Worm (Caenorhabditis elegans) whole organism, L1 larva: ENCODE data around the gene F27E5.8.

Source experiments
- C04F5.9 ChIP-seq: sonication (generic microtip); optimal IDR thresholded peaks from 2 replicates; lab custom pipeline; 2016; ENCODE audit warnings: missing genetic modification characterization, missing compliant biosample characterization
- C16A3.4 ChIP-seq: fragments of 150-350 bp; optimal IDR thresholded peaks from 2 replicates; lab custom pipeline; 2014; ENCODE audit warnings: missing biosample characterization, missing genetic modification characterization
- aly-2 ChIP-seq: fragments of 150-350 bp; optimal IDR thresholded peaks from 2 replicates; lab custom pipeline; 2014; ENCODE audit warnings: missing biosample characterization, missing genetic modification characterization
- ceh-8 ChIP-seq: fragments of 200-800 bp; sonication (Bioruptor generic); optimal IDR thresholded peaks from 2 replicates; lab custom pipeline; 2018; ENCODE audit warnings: mild to moderate bottlenecking, missing genetic modification characterization, moderate library complexity, missing compliant biosample characterization
- ceh-82 ChIP-seq, 3 experiments: fragments of 150-350 bp in 1 of 3; sonication (generic microtip) in 2 of 3; optimal IDR thresholded peaks; 2 replicates each; lab custom pipeline; 2014 to 2017; ENCODE audit warnings: missing biosample characterization in 3 of 3, missing genetic modification characterization in 3 of 3
- ceh-90 ChIP-seq: sonication (generic microtip); optimal IDR thresholded peaks from 2 replicates; lab custom pipeline; 2016; ENCODE audit warnings: missing genetic modification characterization, missing compliant biosample characterization
- ces-1 ChIP-seq: fragments of 150-350 bp; optimal IDR thresholded peaks from 2 replicates; lab custom pipeline; 2014; ENCODE audit warnings: missing biosample characterization, missing genetic modification reagents, missing genetic modification characterization
- dpl-1 ChIP-seq, 3 experiments: fragments of 150-350 bp in 2 of 3; sonication (generic microtip) in 1 of 3; optimal IDR thresholded peaks; 2 replicates each; lab custom pipeline; 2014 to 2017; ENCODE audit warnings: missing biosample characterization in 3 of 3, missing genetic modification characterization in 3 of 3, missing genetic modification reagents in 3 of 3
- elt-2 ChIP-seq: sonication (generic microtip); optimal IDR thresholded peaks from 2 replicates; lab custom pipeline; 2016; ENCODE audit warnings: missing genetic modification characterization, mild to moderate bottlenecking, inconsistent platforms, missing compliant biosample characterization, missing genetic modification reagents
- fkh-10 ChIP-seq: sonication (generic microtip); optimal IDR thresholded peaks from 2 replicates; lab custom pipeline; 2017; ENCODE audit warnings: missing biosample characterization, missing genetic modification reagents, missing genetic modification characterization
- fos-1 ChIP-seq: fragments of 150-350 bp; optimal IDR thresholded peaks from 2 replicates; lab custom pipeline; 2014; ENCODE audit warnings: missing biosample characterization, missing genetic modification characterization
- hlh-17 ChIP-seq: fragments of 200-800 bp; sonication (Bioruptor generic); optimal IDR thresholded peaks from 2 replicates; lab custom pipeline; 2018; ENCODE audit warnings: missing genetic modification characterization, mild to moderate bottlenecking, missing compliant biosample characterization, moderate library complexity, borderline replicate concordance
- hpl-2 ChIP-seq: fragments of 150-350 bp; optimal IDR thresholded peaks from 2 replicates; lab custom pipeline; 2014; ENCODE audit warnings: missing biosample characterization, missing genetic modification reagents, missing genetic modification characterization
- irx-1 ChIP-seq: sonication (generic microtip); optimal IDR thresholded peaks from 2 replicates; lab custom pipeline; 2016; ENCODE audit warnings: missing genetic modification characterization, missing compliant biosample characterization
- isw-1 ChIP-seq: fragments of 200-800 bp; sonication (Bioruptor generic); IDR thresholded peaks from 2 replicates; pipeline ENCODE4 v1.3.6; 2022; ENCODE audit warnings: missing genetic modification characterization, missing compliant biosample characterization
- lin-14 ChIP-seq: fragments of 200-800 bp; sonication (Bioruptor generic); optimal IDR thresholded peaks from 2 replicates; lab custom pipeline; 2018; ENCODE audit warnings: mild to moderate bottlenecking, missing genetic modification characterization, moderate library complexity, missing compliant biosample characterization
- lin-15B ChIP-seq: fragments of 150-350 bp; sonication (generic microtip); optimal IDR thresholded peaks from 3 replicates; lab custom pipeline; 2014; ENCODE audit warnings: missing biosample characterization, missing genetic modification characterization
- lin-35 ChIP-seq, 2 experiments: fragments of 150-350 bp; optimal IDR thresholded peaks; 2 replicates each; lab custom pipeline; 2014; ENCODE audit warnings: missing biosample characterization in 2 of 2, missing genetic modification characterization in 2 of 2, missing genetic modification reagents in 2 of 2
- lir-3 ChIP-seq: sonication (generic microtip); optimal IDR thresholded peaks from 2 replicates; lab custom pipeline; 2016; ENCODE audit warnings: mild to moderate bottlenecking, missing genetic modification characterization, moderate library complexity, missing compliant biosample characterization; ENCODE audit not compliant: poor library complexity
- lsy-2 ChIP-seq, 2 experiments: fragments of 150-350 bp; optimal IDR thresholded peaks; 2 replicates each; lab custom pipeline; 2014; ENCODE audit warnings: missing biosample characterization in 2 of 2, missing genetic modification characterization in 2 of 2
- mab-9 ChIP-seq: fragments of 200-800 bp; sonication (Bioruptor generic); IDR thresholded peaks from 2 replicates; pipeline ENCODE4 v1.3.6; 2022; ENCODE audit warnings: missing genetic modification reagents, missing genetic modification characterization, missing compliant biosample characterization
- nhr-237 ChIP-seq: fragments of 150-350 bp; optimal IDR thresholded peaks from 2 replicates; lab custom pipeline; 2014; ENCODE audit warnings: missing biosample characterization, missing genetic modification characterization
- nhr-71 ChIP-seq: sonication (generic microtip); optimal IDR thresholded peaks from 2 replicates; lab custom pipeline; 2016; ENCODE audit warnings: mild to moderate bottlenecking, missing genetic modification characterization, moderate library complexity, missing compliant biosample characterization
- nhr-85 ChIP-seq: sonication (generic microtip); peaks from one replicate; lab custom pipeline; 2016; ENCODE audit warnings: missing genetic modification characterization, inconsistent platforms, missing compliant biosample characterization
- nhr-90 ChIP-seq: sonication (generic microtip); optimal IDR thresholded peaks from 2 replicates; lab custom pipeline; 2016; ENCODE audit warnings: mild to moderate bottlenecking, missing genetic modification characterization, missing compliant biosample characterization; ENCODE audit not compliant: poor library complexity
- pag-3 ChIP-seq: sonication (generic microtip); optimal IDR thresholded peaks from 2 replicates; lab custom pipeline; 2017; ENCODE audit warnings: missing genetic modification characterization, mild to moderate bottlenecking, missing compliant biosample characterization, antibody characterized with exemption, borderline replicate concordance; ENCODE audit not compliant: insufficient read depth
- pax-3 ChIP-seq: fragments of 200-800 bp; sonication (Bioruptor generic); optimal IDR thresholded peaks from 2 replicates; lab custom pipeline; 2018; ENCODE audit warnings: mild to moderate bottlenecking, missing genetic modification characterization, moderate library complexity, missing compliant biosample characterization
- snu-23 ChIP-seq: sonication (generic microtip); optimal IDR thresholded peaks from 2 replicates; lab custom pipeline; 2016; ENCODE audit warnings: missing genetic modification characterization, missing compliant biosample characterization
- sox-4 ChIP-seq: sonication (generic microtip); optimal IDR thresholded peaks from 2 replicates; lab custom pipeline; 2016; ENCODE audit warnings: missing genetic modification characterization, missing compliant biosample characterization
- swsn-7 ChIP-seq: sonication (generic microtip); optimal IDR thresholded peaks from 2 replicates; lab custom pipeline; 2016; ENCODE audit warnings: missing genetic modification characterization, missing compliant biosample characterization
- unc-130 ChIP-seq: fragments of 150-350 bp; optimal IDR thresholded peaks from 2 replicates; lab custom pipeline; 2017; ENCODE audit warnings: missing biosample characterization, missing genetic modification characterization, inconsistent platforms
- unc-30 ChIP-seq: sonication (generic microtip); optimal IDR thresholded peaks from 2 replicates; lab custom pipeline; 2017; ENCODE audit warnings: missing biosample characterization, missing genetic modification characterization
- xbp-1 ChIP-seq: sonication (generic microtip); optimal IDR thresholded peaks from 2 replicates; lab custom pipeline; 2016; ENCODE audit warnings: missing genetic modification characterization, missing compliant biosample characterization
- zip-4 ChIP-seq: fragments of 200-800 bp; sonication (Bioruptor generic); optimal IDR thresholded peaks from 2 replicates; lab custom pipeline; 2018; ENCODE audit warnings: mild to moderate bottlenecking, missing genetic modification characterization, moderate library complexity, missing compliant biosample characterization
- ztf-11 ChIP-seq, 2 experiments: sonication (generic microtip); optimal IDR thresholded peaks; 2 replicates each; lab custom pipeline; 2016 to 2017; ENCODE audit warnings: missing genetic modification characterization in 2 of 2, missing biosample characterization in 1 of 2, missing compliant biosample characterization in 1 of 2

F27E5.8 gene

DNA sequence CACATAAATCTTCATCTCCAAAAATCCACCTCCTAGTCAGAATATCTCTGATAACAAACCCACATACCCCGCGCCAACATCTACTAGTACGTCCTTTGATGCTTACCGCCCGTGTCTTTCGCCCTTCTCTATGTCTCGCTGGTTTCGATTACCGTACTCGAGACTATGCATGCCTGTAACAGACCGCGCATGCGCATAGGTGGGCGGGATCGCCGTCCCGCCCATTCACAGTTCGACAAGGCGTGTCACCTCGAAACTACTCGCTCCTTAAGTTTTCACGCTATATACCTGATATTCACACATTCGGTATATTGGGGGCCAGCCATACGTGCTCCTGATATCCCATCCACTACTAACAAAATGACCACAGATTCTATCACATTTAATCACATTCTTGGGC lies 19.2 kb upstream of the F27E5.8 start, which contains the start of gene pax-3:
Gene pax-3, plus strand, starts transcription at position 83 of the 400 bp plus-strand sequence.
- TF ChIP-seq ceh-90 (tag; lab: Kevin White, UChicago) (no peak), xbp-1 (tag; lab: Kevin White, UChicago) (no peak), nhr-85 (tag; lab: Kevin White, UChicago) (peak; percentile 87), lin-14 (GFP tag; lab: Kevin White, UChicago) (peak; percentile 12), lir-3 (tag; lab: Kevin White, UChicago) (no peak), ceh-8 (GFP tag; lab: Kevin White, UChicago) (no peak), pax-3 (tag; lab: Kevin White, UChicago) (no peak), hlh-17 (no peak), lsy-2 (tag; optimal IDR thresholded peaks at IDR 0.05; lab: Kevin White, UChicago) (peak in 1 of 2 experiments; percentile 69), isw-1 (no peak), irx-1 (tag; lab: Kevin White, UChicago) (no peak)

ce11 chrII:10144092-10144491 lies 16.8 kb upstream of the F27E5.8 start, which contains the start of gene F27E5.3:
TSS of gene F27E5.3 (minus strand) at chrII:10144192.
- TF ChIP-seq ztf-11 (tag; optimal IDR thresholded peaks at IDR 0.05; lab: Kevin White, UChicago) (no peak), isw-1 (no peak), hpl-2 (GFP tag; lab: Kevin White, UChicago) (no peak), zip-4 (GFP tag; lab: Kevin White, UChicago) (no peak), sox-4 (tag; lab: Kevin White, UChicago) (no peak), lin-15B (tag; lab: Kevin White, UChicago) (no peak), lin-35 (GFP tag; optimal IDR thresholded peaks at IDR 0.05; lab: Kevin White, UChicago) (no peak), nhr-237 (tag; lab: Kevin White, UChicago) (no peak), nhr-71 (tag; lab: Kevin White, UChicago) (no peak)
- TF ChIP-seq, all 84 proteins: peak for 0

- TF ChIP-seq nhr-90 (peak; percentile 2), elt-2 (tag; lab: Kevin White, UChicago) (peak; percentile 83), unc-30 (no peak)
These were observed 11.9 kb upstream of the F27E5.8 start, which contains the start of gene asah-2 for ce11 chrII:10139177-10139640. TSS of gene asah-2 (plus strand) at chrII:10139590.

- TF ChIP-seq mab-9 (GFP tag; lab: Robert Waterston, UW), result no peak
- TF ChIP-seq unc-130 (tag; lab: Kevin White, UChicago), result no peak
- TF ChIP-seq snu-23, result no peak
- no peak for TF ChIP-seq swsn-7 (tag; lab: Kevin White, UChicago)
- TF ChIP-seq fkh-10 (GFP tag; lab: Kevin White, UChicago), result no peak
- no peak for TF ChIP-seq irx-1 (tag; lab: Kevin White, UChicago)
- TF ChIP-seq dpl-1 (GFP tag; optimal IDR thresholded peaks at IDR 0.05; lab: Kevin White, UChicago), result no peak
- no peak for TF ChIP-seq fos-1 (tag; lab: Kevin White, UChicago)
- TF ChIP-seq ceh-90 (tag; lab: Kevin White, UChicago), result no peak
- TF ChIP-seq pag-3 (tag; lab: Kevin White, UChicago), result no peak
- TF ChIP-seq elt-2 (tag; lab: Kevin White, UChicago), result no peak
- no peak for TF ChIP-seq C04F5.9 (tag; lab: Kevin White, UChicago)
- TF ChIP-seq ces-1 (GFP tag; lab: Kevin White, UChicago), result no peak
- TF ChIP-seq aly-2 (tag; lab: Kevin White, UChicago), result no peak
- TF ChIP-seq C16A3.4 (tag; lab: Kevin White, UChicago), result no peak
- no peak for TF ChIP-seq ceh-82 (tag; optimal IDR thresholded peaks at IDR 0.05; lab: Kevin White, UChicago)
These were observed 10.1 kb upstream of the F27E5.8 start, which contains the start of gene phg-1 for ce11 chrII:10137358-10137757. TSS of gene phg-1 (plus strand) at chrII:10137658.
